Worm (Caenorhabditis elegans) whole organism, midembryonic: Measurements from ENCODE around the gene fbxa-6.

ENCODE experiments used
- T22C8.4 ChIP-seq: fragments of 200-800 bp; sonication (Bioruptor generic); IDR thresholded peaks from 2 replicates; pipeline ENCODE4 v1.3.6; 2022; ENCODE audit warnings: missing genetic modification characterization, missing compliant biosample characterization
- flt-1 ChIP-seq: fragments of 200-800 bp; sonication (Bioruptor generic); IDR thresholded peaks from 2 replicates; pipeline ENCODE4 v1.3.6; 2022; ENCODE audit warnings: missing genetic modification characterization, missing compliant biosample characterization
- klf-2 ChIP-seq: fragments of 200-800 bp; sonication (Bioruptor generic); conservative IDR thresholded peaks from 2 replicates; pipeline ENCODE4 v1.3.6; 2022; ENCODE audit warnings: missing genetic modification reagents, missing genetic modification characterization, missing compliant biosample characterization
- med-1 ChIP-seq: sonication (generic microtip); optimal IDR thresholded peaks from 2 replicates; lab custom pipeline; 2017; ENCODE audit warnings: missing genetic modification characterization, mild to moderate bottlenecking, missing compliant biosample characterization, antibody characterized with exemption, missing genetic modification reagents; ENCODE audit not compliant: insufficient read depth
- ref-1 ChIP-seq: fragments of 200-800 bp; sonication (Bioruptor generic); conservative IDR thresholded peaks from 2 replicates; pipeline ENCODE4 v1.3.6; 2022; ENCODE audit warnings: missing genetic modification reagents, missing genetic modification characterization, missing compliant biosample characterization
- tab-1 ChIP-seq: fragments of 200-800 bp; sonication (Bioruptor generic); IDR thresholded peaks from 2 replicates; pipeline ENCODE4 v1.3.6; 2022; ENCODE audit warnings: missing genetic modification characterization, missing compliant biosample characterization
- ztf-23 ChIP-seq: fragments of 200-800 bp; sonication (Bioruptor generic); IDR thresholded peaks from 2 replicates; pipeline ENCODE4 v1.3.6; 2022; ENCODE audit warnings: missing genetic modification reagents, missing genetic modification characterization, missing compliant biosample characterization
- ztf-29 ChIP-seq: fragments of 200-800 bp; sonication (Bioruptor generic); IDR thresholded peaks from 2 replicates; pipeline ENCODE4 v1.3.6; 2022; ENCODE audit warnings: missing genetic modification reagents, missing genetic modification characterization, missing compliant biosample characterization

- TF ChIP-seq T22C8.4 (GFP tag; lab: Robert Waterston, UW) (no peak), flt-1 (no peak), ztf-23 (GFP tag; lab: Robert Waterston, UW) (no peak), med-1 (GFP tag; lab: Kevin White, UChicago) (no peak), klf-2 (GFP tag; lab: Robert Waterston, UW) (no peak), ref-1 (GFP tag; lab: Robert Waterston, UW) (no peak), tab-1 (no peak), ztf-29 (no peak)
Observed at ce11 chrIII:41484-41883, 38.6 kb upstream of the fbxa-6 start.
